Worm (Caenorhabditis elegans) whole organism, L2 larva: Measurements from ENCODE around the gene sre-6.

ENCODE experiments used
- R02D3.7 ChIP-seq: fragments of 150-350 bp; optimal IDR thresholded peaks from 2 replicates; lab custom pipeline; 2014; ENCODE audit warnings: missing biosample characterization, missing genetic modification characterization
- ama-1 ChIP-seq: fragments of 150-350 bp; optimal IDR thresholded peaks from 2 replicates; lab custom pipeline; 2018; ENCODE audit warnings: inconsistent platforms
- ceh-82 ChIP-seq: fragments of 150-350 bp; optimal IDR thresholded peaks from 2 replicates; lab custom pipeline; 2014; ENCODE audit warnings: missing biosample characterization, missing genetic modification characterization
- elt-1 ChIP-seq: fragments of 150-350 bp; optimal IDR thresholded peaks from 2 replicates; lab custom pipeline; 2014; ENCODE audit warnings: missing biosample characterization, missing genetic modification characterization
- elt-3 ChIP-seq: sonication (generic microtip); optimal IDR thresholded peaks from 2 replicates; lab custom pipeline; 2017; ENCODE audit warnings: missing biosample characterization, missing genetic modification characterization
- mdl-1 ChIP-seq, 2 experiments: fragments of 150-350 bp in 1 of 2; sonication (generic microtip) in 1 of 2; optimal IDR thresholded peaks; 2 replicates each; lab custom pipeline; 2017; ENCODE audit warnings: missing biosample characterization in 2 of 2, missing genetic modification characterization in 2 of 2
- nhr-11 ChIP-seq: fragments of 150-350 bp; optimal IDR thresholded peaks from 2 replicates; lab custom pipeline; 2014; ENCODE audit warnings: missing biosample characterization, missing genetic modification characterization
- nhr-12 ChIP-seq: fragments of 150-350 bp; optimal IDR thresholded peaks from 2 replicates; lab custom pipeline; 2014; ENCODE audit warnings: missing biosample characterization, missing genetic modification characterization
- nhr-237 ChIP-seq: fragments of 150-350 bp; optimal IDR thresholded peaks from 2 replicates; lab custom pipeline; 2014; ENCODE audit warnings: missing biosample characterization, missing genetic modification characterization
- nhr-77 ChIP-seq: fragments of 150-350 bp; optimal IDR thresholded peaks from 2 replicates; lab custom pipeline; 2014; ENCODE audit warnings: missing biosample characterization, missing genetic modification characterization
- unc-62 ChIP-seq: fragments of 150-350 bp; optimal IDR thresholded peaks from 2 replicates; lab custom pipeline; 2014; ENCODE audit warnings: missing biosample characterization, missing genetic modification reagents, missing genetic modification characterization

ce11 chrV:10723583-10723982 lies 39.0 kb downstream of the sre-6 start:
- no peak for TF ChIP-seq mdl-1 (tag; optimal IDR thresholded peaks at IDR 0.05; lab: Kevin White, UChicago)
- no peak for TF ChIP-seq R02D3.7 (tag; lab: Kevin White, UChicago)
- TF ChIP-seq nhr-11 (tag; lab: Kevin White, UChicago), result no peak
- TF ChIP-seq nhr-237, result no peak
- TF ChIP-seq ama-1 (lab: Kevin White, UChicago), result no peak
- TF ChIP-seq unc-62, result no peak
- no peak for TF ChIP-seq elt-1
- no peak for TF ChIP-seq ceh-82 (tag; lab: Kevin White, UChicago)
- no peak for TF ChIP-seq nhr-12 (tag; lab: Kevin White, UChicago)
- TF ChIP-seq elt-3 (tag; lab: Kevin White, UChicago), result no peak
- no peak for TF ChIP-seq nhr-77 (tag; lab: Kevin White, UChicago)
